Fruit fly (Drosophila melanogaster) whole organism, embryonic: Measurements from ENCODE around the gene CG7386.

ENCODE experiments used
- B-H2 ChIP-seq: fragments of 200-800 bp; sonication (Bioruptor generic); optimal IDR thresholded peaks from 2 replicates; lab custom pipeline; 2018; ENCODE audit warnings: missing biosample characterization, mild to moderate bottlenecking, missing genetic modification characterization
- C15 ChIP-seq: fragments of 200-800 bp; sonication (Bioruptor generic); IDR thresholded peaks from 3 replicates; pipeline ENCODE4 v1.3.6; 2022; ENCODE audit warnings: missing biosample characterization, missing genetic modification characterization
- CG10147 ChIP-seq: fragments of 200-800 bp; sonication (Bioruptor generic); optimal IDR thresholded peaks from 2 replicates; lab custom pipeline; 2019; ENCODE audit warnings: missing biosample characterization, mild to moderate bottlenecking, missing genetic modification characterization, moderate library complexity
- CG10654 ChIP-seq: fragments of 200-800 bp; sonication (Bioruptor generic); optimal IDR thresholded peaks from 2 replicates; lab custom pipeline; 2016; ENCODE audit warnings: missing biosample characterization, missing genetic modification characterization
- CG11696 ChIP-seq: fragments of 200-800 bp; sonication (Bioruptor generic); IDR thresholded peaks from 2 replicates; pipeline ENCODE4 v1.3.6; 2022; ENCODE audit warnings: missing biosample characterization, missing genetic modification characterization
- CG12219 ChIP-seq: fragments of 200-800 bp; sonication (Bioruptor generic); optimal IDR thresholded peaks from 3 replicates; lab custom pipeline; 2018; ENCODE audit warnings: missing biosample characterization, mild to moderate bottlenecking, missing genetic modification characterization
- CG12769 ChIP-seq: fragments of 200-800 bp; sonication (Bioruptor generic); optimal IDR thresholded peaks from 2 replicates; lab custom pipeline; 2019; ENCODE audit warnings: missing biosample characterization, mild to moderate bottlenecking, missing genetic modification characterization, moderate library complexity
- CG13424 ChIP-seq: fragments of 200-800 bp; sonication (Bioruptor generic); optimal IDR thresholded peaks from 2 replicates; lab custom pipeline; 2019; ENCODE audit warnings: missing biosample characterization, mild to moderate bottlenecking, missing genetic modification characterization, moderate library complexity
- CG13775 ChIP-seq: fragments of 200-800 bp; sonication (Bioruptor generic); optimal IDR thresholded peaks from 3 replicates; lab custom pipeline; 2017; ENCODE audit warnings: missing biosample characterization, mild to moderate bottlenecking, missing genetic modification characterization
- CG14441 ChIP-seq: fragments of 200-800 bp; sonication (Bioruptor generic); IDR thresholded peaks from 2 replicates; pipeline ENCODE4 v1.3.6; 2022; ENCODE audit warnings: missing biosample characterization, missing genetic modification characterization
- CG15514 ChIP-seq: fragments of 200-800 bp; sonication (Bioruptor generic); optimal IDR thresholded peaks from 3 replicates; lab custom pipeline; 2017; ENCODE audit warnings: missing biosample characterization, missing genetic modification characterization, mild to moderate bottlenecking, moderate library complexity, missing genetic modification reagents
- CG1832 ChIP-seq: fragments of 200-800 bp; sonication (Bioruptor generic); optimal IDR thresholded peaks from 2 replicates; lab custom pipeline; 2017; ENCODE audit warnings: missing biosample characterization, mild to moderate bottlenecking, missing genetic modification characterization, inconsistent platforms
- CG18599 ChIP-seq: fragments of 200-800 bp; sonication (Bioruptor generic); optimal IDR thresholded peaks from 3 replicates; lab custom pipeline; 2017; ENCODE audit warnings: missing biosample characterization, missing genetic modification characterization, mild to moderate bottlenecking, moderate library complexity, missing genetic modification reagents
- CG2889 ChIP-seq: fragments of 200-800 bp; sonication (Bioruptor generic); IDR thresholded peaks from 3 replicates; pipeline ENCODE4 v1.3.6; 2022; ENCODE audit warnings: missing biosample characterization, missing genetic modification characterization
- CG3163 ChIP-seq: fragments of 200-800 bp; sonication (Bioruptor generic); optimal IDR thresholded peaks from 3 replicates; lab custom pipeline; 2016; ENCODE audit warnings: missing biosample characterization, missing genetic modification characterization
- CG34376 ChIP-seq: fragments of 200-800 bp; sonication (Bioruptor generic); optimal IDR thresholded peaks from 2 replicates; lab custom pipeline; 2018; ENCODE audit warnings: missing biosample characterization, mild to moderate bottlenecking, missing genetic modification characterization
- CG42726 ChIP-seq: fragments of 200-800 bp; sonication (Bioruptor generic); IDR thresholded peaks from 2 replicates; pipeline ENCODE4 v1.3.6; 2022; ENCODE audit warnings: missing biosample characterization, missing genetic modification characterization; ENCODE audit not compliant: partially characterized antibody
- CG4328 ChIP-seq: fragments of 200-800 bp; sonication (Bioruptor generic); optimal IDR thresholded peaks from 3 replicates; lab custom pipeline; 2017; ENCODE audit warnings: missing biosample characterization, missing genetic modification reagents, missing genetic modification characterization
- CG43689 ChIP-seq: fragments of 200-800 bp; sonication (Bioruptor generic); IDR thresholded peaks from 2 replicates; pipeline ENCODE4 v1.3.6; 2022; ENCODE audit warnings: missing biosample characterization, missing genetic modification characterization
- CG4404 ChIP-seq: fragments of 200-800 bp; sonication (Bioruptor generic); IDR thresholded peaks from 2 replicates; pipeline ENCODE4 v1.3.6; 2022; ENCODE audit warnings: missing biosample characterization, missing genetic modification characterization
- CG5245 ChIP-seq: fragments of 200-800 bp; sonication (Bioruptor generic); optimal IDR thresholded peaks from 3 replicates; lab custom pipeline; 2016; ENCODE audit warnings: missing biosample characterization, missing genetic modification characterization
- CG6272 ChIP-seq: fragments of 200-800 bp; sonication (Bioruptor generic); IDR thresholded peaks from 2 replicates; pipeline ENCODE4 v1.3.6; 2022; ENCODE audit warnings: missing biosample characterization, missing genetic modification characterization
- CG6654 ChIP-seq: fragments of 200-800 bp; sonication (Bioruptor generic); optimal IDR thresholded peaks from 2 replicates; lab custom pipeline; 2017; ENCODE audit warnings: missing biosample characterization, mild to moderate bottlenecking, missing genetic modification characterization
- CG8765 ChIP-seq: fragments of 200-800 bp; sonication (Bioruptor generic); IDR thresholded peaks from 2 replicates; pipeline ENCODE4 v1.3.6; 2022; ENCODE audit warnings: missing biosample characterization, missing genetic modification characterization
- CG9727 ChIP-seq: fragments of 200-800 bp; sonication (Bioruptor generic); optimal IDR thresholded peaks from 3 replicates; lab custom pipeline; 2017; ENCODE audit warnings: missing biosample characterization, mild to moderate bottlenecking, missing genetic modification characterization
- Dp ChIP-seq: fragments of 200-800 bp; sonication (Bioruptor generic); optimal IDR thresholded peaks from 2 replicates; lab custom pipeline; 2018; ENCODE audit warnings: missing biosample characterization, mild to moderate bottlenecking, missing genetic modification characterization, moderate library complexity
- Kr ChIP-seq: fragments of 200-800 bp; sonication (Bioruptor generic); optimal IDR thresholded peaks from 2 replicates; lab custom pipeline; 2017; ENCODE audit warnings: missing biosample characterization, mild to moderate bottlenecking, missing genetic modification characterization
- MBD-R2 ChIP-seq: fragments of 200-800 bp; sonication (Bioruptor generic); IDR thresholded peaks from 2 replicates; pipeline ENCODE4 v1.3.6; 2022; ENCODE audit warnings: missing biosample characterization, missing genetic modification characterization
- Mrtf ChIP-seq: fragments of 200-800 bp; sonication (Bioruptor generic); IDR thresholded peaks from 3 replicates; pipeline ENCODE4 v1.3.6; 2022; ENCODE audit warnings: missing biosample characterization, missing genetic modification characterization
- NC2β ChIP-seq: fragments of 200-800 bp; sonication (Bioruptor generic); optimal IDR thresholded peaks from 2 replicates; lab custom pipeline; 2016; ENCODE audit warnings: missing biosample characterization, missing genetic modification characterization
- Nf-YC ChIP-seq: fragments of 200-800 bp; optimal IDR thresholded peaks from 3 replicates; lab custom pipeline; 2019; ENCODE audit warnings: missing biosample characterization, mild to moderate bottlenecking, missing genetic modification characterization, moderate library complexity
- amos ChIP-seq: fragments of 200-800 bp; sonication (Bioruptor generic); IDR thresholded peaks from 2 replicates; pipeline ENCODE4 v1.3.6; 2022; ENCODE audit warnings: missing biosample characterization, missing genetic modification characterization; ENCODE audit not compliant: partially characterized antibody
- az2 ChIP-seq: fragments of 200-800 bp; sonication (Bioruptor generic); optimal IDR thresholded peaks from 3 replicates; lab custom pipeline; 2016; ENCODE audit warnings: missing biosample characterization, missing genetic modification characterization
- crol ChIP-seq: fragments of 200-800 bp; sonication (Bioruptor generic); IDR thresholded peaks from 2 replicates; pipeline ENCODE4 v1.3.6; 2022; ENCODE audit warnings: missing biosample characterization, missing genetic modification characterization
- eyg ChIP-seq: fragments of 200-800 bp; sonication (Bioruptor generic); optimal IDR thresholded peaks from 3 replicates; lab custom pipeline; 2016; ENCODE audit warnings: missing biosample characterization, missing genetic modification characterization
- gem ChIP-seq: fragments of 200-800 bp; sonication (Bioruptor generic); optimal IDR thresholded peaks from 2 replicates; lab custom pipeline; 2019; ENCODE audit warnings: missing biosample characterization, mild to moderate bottlenecking, missing genetic modification characterization, moderate library complexity
- grn ChIP-seq: fragments of 200-800 bp; sonication (Bioruptor generic); optimal IDR thresholded peaks from 3 replicates; lab custom pipeline; 2017; ENCODE audit warnings: missing biosample characterization, missing genetic modification characterization
- ham ChIP-seq: fragments of 200-800 bp; sonication (Bioruptor generic); IDR thresholded peaks from 2 replicates; pipeline ENCODE4 v1.3.6; 2022; ENCODE audit warnings: missing biosample characterization, missing genetic modification characterization
- mirr ChIP-seq: fragments of 200-800 bp; sonication (Bioruptor generic); optimal IDR thresholded peaks from 3 replicates; lab custom pipeline; 2018; ENCODE audit warnings: missing biosample characterization, mild to moderate bottlenecking, missing genetic modification characterization
- odd ChIP-seq: fragments of 200-800 bp; sonication (Bioruptor generic); optimal IDR thresholded peaks from 2 replicates; lab custom pipeline; 2017; ENCODE audit warnings: missing biosample characterization, mild to moderate bottlenecking, missing genetic modification characterization
- p53 ChIP-seq: fragments of 200-800 bp; sonication (Bioruptor generic); optimal IDR thresholded peaks from 2 replicates; lab custom pipeline; 2016; ENCODE audit warnings: missing biosample characterization, missing genetic modification characterization
- rib ChIP-seq: fragments of 200-800 bp; sonication (Bioruptor generic); IDR thresholded peaks from 2 replicates; pipeline ENCODE4 v1.3.6; 2022; ENCODE audit warnings: missing biosample characterization, missing genetic modification characterization
- sim ChIP-seq: fragments of 200-800 bp; sonication (Bioruptor generic); IDR thresholded peaks from 2 replicates; pipeline ENCODE4 v1.3.6; 2022; ENCODE audit warnings: missing biosample characterization, missing genetic modification characterization
- slbo ChIP-seq: fragments of 200-800 bp; sonication (Bioruptor generic); IDR thresholded peaks from 2 replicates; pipeline ENCODE4 v1.3.6; 2022; ENCODE audit warnings: missing biosample characterization, missing genetic modification characterization
- sug ChIP-seq: fragments of 200-800 bp; optimal IDR thresholded peaks from 2 replicates; lab custom pipeline; 2019; ENCODE audit warnings: missing biosample characterization, mild to moderate bottlenecking, missing genetic modification characterization, moderate library complexity
- unpg ChIP-seq: fragments of 200-800 bp; sonication (Bioruptor generic); optimal IDR thresholded peaks from 3 replicates; lab custom pipeline; 2018; ENCODE audit warnings: missing biosample characterization, mild to moderate bottlenecking, missing genetic modification characterization, moderate library complexity
- wor ChIP-seq: fragments of 200-800 bp; sonication (Bioruptor generic); IDR thresholded peaks from 2 replicates; pipeline ENCODE4 v1.3.6; 2022; ENCODE audit warnings: missing biosample characterization, missing genetic modification characterization
- zf30C ChIP-seq: fragments of 200-800 bp; sonication (Bioruptor generic); optimal IDR thresholded peaks from 3 replicates; lab custom pipeline; 2018; ENCODE audit warnings: missing biosample characterization, mild to moderate bottlenecking, missing genetic modification characterization
- zfh1 ChIP-seq: fragments of 200-800 bp; sonication (Bioruptor generic); IDR thresholded peaks from 3 replicates; pipeline ENCODE4 v1.3.6; 2022; ENCODE audit warnings: missing biosample characterization, missing genetic modification characterization

Gene CG7386

DNA sequence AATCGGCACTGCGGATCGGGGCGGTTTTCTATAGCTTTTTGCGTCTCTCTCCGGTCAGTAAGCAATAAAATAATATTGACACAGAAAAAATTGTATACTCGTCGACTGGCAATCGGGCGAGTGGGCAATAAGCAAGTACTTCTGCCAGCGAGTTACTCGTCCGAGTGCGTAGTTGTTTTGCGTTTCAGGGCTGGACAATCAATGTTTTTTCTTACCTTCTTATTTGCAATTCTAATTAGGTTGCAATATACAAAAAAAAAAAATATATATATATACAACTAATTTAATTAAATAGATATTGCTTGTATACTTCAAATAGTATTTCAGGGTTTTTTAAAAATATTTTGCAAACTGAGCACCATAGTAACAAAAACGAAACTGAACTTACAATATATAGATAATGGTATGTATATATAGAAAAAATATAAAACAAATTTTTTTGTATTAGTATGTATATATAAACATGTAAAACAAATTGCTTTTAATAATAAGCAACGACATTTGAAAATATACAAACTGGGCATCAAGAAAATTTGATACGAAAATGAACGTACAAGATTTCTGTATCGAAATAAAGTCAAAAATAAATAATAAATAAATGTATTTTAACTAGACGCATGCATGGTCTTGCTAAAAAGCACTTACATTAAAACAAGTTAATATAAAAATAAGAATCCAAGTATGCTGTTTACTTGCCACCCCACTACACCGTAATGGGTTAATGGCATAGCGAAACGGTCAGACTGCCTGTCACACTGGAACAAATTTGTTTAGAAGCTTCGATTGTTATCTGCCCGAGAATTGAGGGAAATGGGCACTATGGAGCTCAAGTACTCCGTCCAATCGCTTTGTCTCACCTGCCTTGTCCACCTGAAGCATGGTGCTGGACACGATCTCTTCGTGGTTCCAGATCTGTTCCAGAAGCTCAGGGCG, at the start of gene CG7386, which contains the start of gene D19A (continued):
- TF ChIP-seq CG1832 (GFP tag; lab: Kevin White, UChicago) (no peak), unpg (peak; percentile 67), CG10654 (GFP tag; lab: Kevin White, UChicago) (peak; percentile 2), zf30C (peak; percentile 87), CG12219 (GFP tag; lab: Kevin White, UChicago) (peak; percentile 42), CG43689 (GFP tag; lab: Robert Waterston, UW) (0 out of 2 replicates have a peak, but pooled peaks have one; percentile 9), CG42726 (no peak), CG11696 (GFP tag; lab: Robert Waterston, UW) (peak; percentile 38), CG10147 (GFP tag; lab: Kevin White, UChicago) (peak; percentile 45), CG9727 (peak; percentile 29), Dp (GFP tag; lab: Kevin White, UChicago) (no peak), mirr (GFP tag; lab: Kevin White, UChicago) (peak; percentile 37), CG15514 (GFP tag; lab: Kevin White, UChicago) (peak; percentile 76), rib (GFP tag; lab: Robert Waterston, UW) (no peak), slbo (peak; percentile 86), B-H2 (GFP tag; lab: Kevin White, UChicago) (peak; percentile 54), CG4328 (GFP tag; lab: Kevin White, UChicago) (peak; percentile 25), CG13424 (tag; lab: Kevin White, UChicago) (peak; percentile 68), ham (GFP tag; lab: Robert Waterston, UW) (no peak), CG6272 (peak; percentile 57; the same call in 1 of the 2 replicates), CG2889 (0 out of 3 replicates have a peak, but pooled peaks have one; percentile 57), CG12769 (tag; lab: Kevin White, UChicago) (peak; percentile 15), sug (tag; lab: Kevin White, UChicago) (peak; percentile 25), CG13775 (peak; percentile 17), grn (GFP tag; lab: Kevin White, UChicago) (peak; percentile 76), odd (GFP tag; lab: Kevin White, UChicago) (no peak), zfh1 (GFP tag; lab: Robert Waterston, UW) (peak; percentile 72), p53 (no peak), CG8765 (no peak), CG14441 (peak; percentile 53), CG4404 (GFP tag; lab: Robert Waterston, UW) (no peak), CG5245 (GFP tag; lab: Kevin White, UChicago) (no peak), gem (tag; lab: Kevin White, UChicago) (peak; percentile 74), C15 (GFP tag; lab: Robert Waterston, UW) (no peak), Mrtf (GFP tag; lab: Robert Waterston, UW) (peak; percentile 68; the same call in 2 of the 3 replicates), CG18599 (peak; percentile 43), Nf-YC (tag; lab: Kevin White, UChicago) (peak; percentile 63), az2 (GFP tag; lab: Kevin White, UChicago) (peak; percentile 40), CG6654 (GFP tag; lab: Kevin White, UChicago) (no peak), eyg (GFP tag; lab: Kevin White, UChicago) (no peak), MBD-R2 (GFP tag; lab: Robert Waterston, UW) (peak; percentile 92), CG34376 (GFP tag; lab: Kevin White, UChicago) (no peak), NC2β (GFP tag; lab: Kevin White, UChicago) (peak; percentile 31), wor (GFP tag; lab: Robert Waterston, UW) (peak; percentile 42; the same call in 1 of the 2 replicates), CG3163 (GFP tag; lab: Kevin White, UChicago) (no peak), crol (no peak), sim (GFP tag; lab: Robert Waterston, UW) (peak; percentile 27), amos (peak; percentile 34; the same call in 1 of the 2 replicates), Kr (GFP tag; lab: Kevin White, UChicago) (no peak)
